Fruit fly (Drosophila melanogaster) whole organism, embryonic: ENCODE results near the gene dnc.

Experiments
- Asciz ChIP-seq: fragments of 200-800 bp; sonication (Bioruptor generic); optimal IDR thresholded peaks from 2 replicates; lab custom pipeline; 2017; ENCODE audit warnings: missing biosample characterization, mild to moderate bottlenecking, missing genetic modification characterization, missing genetic modification reagents
- CG10959 ChIP-seq: fragments of 200-800 bp; sonication (Bioruptor generic); IDR thresholded peaks from 2 replicates; pipeline ENCODE4 v1.3.6; 2022; ENCODE audit warnings: missing biosample characterization, missing genetic modification characterization
- CG11085 ChIP-seq: fragments of 200-800 bp; sonication (Bioruptor generic); IDR thresholded peaks from 2 replicates; pipeline ENCODE4 v1.3.6; 2022; ENCODE audit warnings: missing biosample characterization, missing genetic modification characterization
- CG13775 ChIP-seq: fragments of 200-800 bp; sonication (Bioruptor generic); optimal IDR thresholded peaks from 3 replicates; lab custom pipeline; 2017; ENCODE audit warnings: missing biosample characterization, mild to moderate bottlenecking, missing genetic modification characterization
- CG14667 ChIP-seq: fragments of 200-800 bp; sonication (Bioruptor generic); IDR thresholded peaks from 2 replicates; pipeline ENCODE4 v1.3.6; 2022; ENCODE audit warnings: missing biosample characterization, missing genetic modification characterization
- CG17359 ChIP-seq: fragments of 200-800 bp; sonication (Bioruptor generic); optimal IDR thresholded peaks from 3 replicates; lab custom pipeline; 2018; ENCODE audit warnings: missing biosample characterization, mild to moderate bottlenecking, missing genetic modification characterization, moderate library complexity
- CG17802 ChIP-seq: fragments of 200-800 bp; sonication (Bioruptor generic); optimal IDR thresholded peaks from 2 replicates; lab custom pipeline; 2018; ENCODE audit warnings: missing biosample characterization, mild to moderate bottlenecking, missing genetic modification characterization, moderate library complexity
- CG30431 ChIP-seq: fragments of 200-800 bp; sonication (Bioruptor generic); optimal IDR thresholded peaks from 2 replicates; lab custom pipeline; 2017; ENCODE audit warnings: missing biosample characterization, missing genetic modification characterization
- CG31441 ChIP-seq: fragments of 200-800 bp; sonication (Bioruptor generic); IDR thresholded peaks from 2 replicates; pipeline ENCODE4 v1.3.6; 2022; ENCODE audit warnings: missing biosample characterization, missing genetic modification characterization
- CG42726 ChIP-seq: fragments of 200-800 bp; sonication (Bioruptor generic); IDR thresholded peaks from 2 replicates; pipeline ENCODE4 v1.3.6; 2022; ENCODE audit warnings: missing biosample characterization, missing genetic modification characterization; ENCODE audit not compliant: partially characterized antibody
- CG4707 ChIP-seq: fragments of 200-800 bp; sonication (Bioruptor generic); optimal IDR thresholded peaks from 2 replicates; lab custom pipeline; 2018; ENCODE audit warnings: missing biosample characterization, mild to moderate bottlenecking, missing genetic modification characterization, moderate library complexity
- CG4854 ChIP-seq: fragments of 200-800 bp; sonication (Bioruptor generic); optimal IDR thresholded peaks from 2 replicates; lab custom pipeline; 2016; ENCODE audit warnings: missing biosample characterization, missing genetic modification characterization, inconsistent platforms
- CG5245 ChIP-seq: fragments of 200-800 bp; sonication (Bioruptor generic); optimal IDR thresholded peaks from 3 replicates; lab custom pipeline; 2016; ENCODE audit warnings: missing biosample characterization, missing genetic modification characterization
- CG6175 ChIP-seq: fragments of 200-800 bp; sonication (Bioruptor generic); IDR thresholded peaks from 3 replicates; pipeline ENCODE4 v1.3.6; 2022; ENCODE audit warnings: missing biosample characterization, missing genetic modification characterization
- CG7928 ChIP-seq: fragments of 200-800 bp; sonication (Bioruptor generic); optimal IDR thresholded peaks from 2 replicates; lab custom pipeline; 2017; ENCODE audit warnings: missing biosample characterization, mild to moderate bottlenecking, missing genetic modification characterization
- CG7963 ChIP-seq: fragments of 200-800 bp; sonication (Bioruptor generic); IDR thresholded peaks from 3 replicates; pipeline ENCODE4 v1.3.6; 2022; ENCODE audit warnings: missing biosample characterization, missing genetic modification characterization; ENCODE audit not compliant: partially characterized antibody
- CG7987 ChIP-seq: fragments of 200-800 bp; sonication (Bioruptor generic); optimal IDR thresholded peaks from 2 replicates; lab custom pipeline; 2018; ENCODE audit warnings: missing biosample characterization, mild to moderate bottlenecking, missing genetic modification characterization, moderate library complexity
- CG9817 ChIP-seq: fragments of 200-800 bp; sonication (Bioruptor generic); optimal IDR thresholded peaks from 2 replicates; lab custom pipeline; 2018; ENCODE audit warnings: missing biosample characterization, mild to moderate bottlenecking, missing genetic modification characterization, moderate library complexity
- Dip3 ChIP-seq: fragments of 200-800 bp; sonication (Bioruptor generic); optimal IDR thresholded peaks from 3 replicates; lab custom pipeline; 2016; ENCODE audit warnings: missing biosample characterization, missing genetic modification characterization
- Dll ChIP-seq: fragments of 200-800 bp; sonication (Bioruptor generic); IDR thresholded peaks from 4 replicates; pipeline ENCODE4 v1.3.6; 2022; ENCODE audit warnings: missing biosample characterization, missing genetic modification characterization; ENCODE audit not compliant: partially characterized antibody
- Fer1 ChIP-seq: fragments of 200-800 bp; sonication (Bioruptor generic); optimal IDR thresholded peaks from 2 replicates; lab custom pipeline; 2017; ENCODE audit warnings: missing biosample characterization, mild to moderate bottlenecking, missing genetic modification characterization
- H15 ChIP-seq: fragments of 200-800 bp; sonication (Bioruptor generic); IDR thresholded peaks from 3 replicates; pipeline ENCODE4 v1.3.6; 2022; ENCODE audit warnings: missing biosample characterization, missing genetic modification characterization
- HLH3B ChIP-seq: fragments of 200-800 bp; sonication (Bioruptor generic); IDR thresholded peaks from 2 replicates; pipeline ENCODE4 v1.3.6; 2022; ENCODE audit warnings: missing biosample characterization, missing genetic modification characterization
- Hr39 ChIP-seq: fragments of >200 bp; optimal IDR thresholded peaks from 2 replicates; lab custom pipeline; 2017
- Hr51 ChIP-seq, 2 experiments: fragments of 200-800 bp; sonication (Bioruptor generic); optimal IDR thresholded peaks; 2 replicates in 1 of 2; 3 replicates in 1 of 2; lab custom pipeline; 2016 to 2018; ENCODE audit warnings: missing biosample characterization in 2 of 2, missing genetic modification characterization in 2 of 2, mild to moderate bottlenecking in 1 of 2, moderate library complexity in 1 of 2
- Mrtf ChIP-seq: fragments of 200-800 bp; sonication (Bioruptor generic); IDR thresholded peaks from 3 replicates; pipeline ENCODE4 v1.3.6; 2022; ENCODE audit warnings: missing biosample characterization, missing genetic modification characterization
- NFAT ChIP-seq: fragments of 200-800 bp; sonication (Bioruptor generic); IDR thresholded peaks from 2 replicates; pipeline ENCODE4 v1.3.6; 2022; ENCODE audit warnings: missing biosample characterization, missing genetic modification characterization
- Pdp1 ChIP-seq, 2 experiments: fragments of 200-800 bp; sonication (Bioruptor generic); optimal IDR thresholded peaks; 3 replicates each; lab custom pipeline; 2016; ENCODE audit warnings: missing biosample characterization in 2 of 2, missing genetic modification characterization in 2 of 2, mild to moderate bottlenecking in 1 of 2, moderate library complexity in 1 of 2
- Sin3A ChIP-seq: fragments of >200 bp; optimal IDR thresholded peaks from 2 replicates; lab custom pipeline; 2018
- Sox102F ChIP-seq: fragments of 200-800 bp; sonication (Bioruptor generic); optimal IDR thresholded peaks from 2 replicates; lab custom pipeline; 2018; ENCODE audit warnings: missing biosample characterization, mild to moderate bottlenecking, missing genetic modification characterization, moderate library complexity
- Vsx1 ChIP-seq: fragments of 200-800 bp; sonication (Bioruptor generic); optimal IDR thresholded peaks from 2 replicates; lab custom pipeline; 2017; ENCODE audit warnings: missing biosample characterization, mild to moderate bottlenecking, missing genetic modification characterization, missing genetic modification reagents
- ap ChIP-seq: fragments of 200-800 bp; sonication (Bioruptor generic); IDR thresholded peaks from 2 replicates; pipeline ENCODE4 v1.3.6; 2022; ENCODE audit warnings: missing biosample characterization, missing genetic modification characterization
- ara ChIP-seq: fragments of 200-800 bp; sonication (Bioruptor generic); IDR thresholded peaks from 2 replicates; pipeline ENCODE4 v1.3.6; 2022; ENCODE audit warnings: missing biosample characterization, missing genetic modification characterization
- bigmax ChIP-seq: fragments of 200-800 bp; sonication (Bioruptor generic); optimal IDR thresholded peaks from 2 replicates; lab custom pipeline; 2018; ENCODE audit warnings: missing biosample characterization, mild to moderate bottlenecking, missing genetic modification characterization
- bsh ChIP-seq, 2 experiments: fragments of 200-800 bp; sonication (Bioruptor generic); optimal IDR thresholded peaks; 2 replicates each; lab custom pipeline; 2017 to 2018; ENCODE audit warnings: mild to moderate bottlenecking in 2 of 2, missing biosample characterization in 2 of 2, missing genetic modification characterization in 2 of 2, moderate library complexity in 1 of 2
- cas ChIP-seq: fragments of 200-800 bp; sonication (Bioruptor generic); IDR thresholded peaks from 2 replicates; pipeline ENCODE4 v1.3.6; 2022; ENCODE audit warnings: missing biosample characterization, missing genetic modification characterization
- caup ChIP-seq: fragments of 200-800 bp; sonication (Bioruptor generic); optimal IDR thresholded peaks from 3 replicates; lab custom pipeline; 2017; ENCODE audit warnings: missing biosample characterization, mild to moderate bottlenecking, missing genetic modification characterization, moderate library complexity; ENCODE audit not compliant: severe bottlenecking
- danr ChIP-seq: fragments of 200-800 bp; sonication (Bioruptor generic); IDR thresholded peaks from 2 replicates; pipeline ENCODE4 v1.3.6; 2022; ENCODE audit warnings: missing biosample characterization, missing genetic modification characterization
- dysf ChIP-seq: fragments of 200-800 bp; sonication (Bioruptor generic); IDR thresholded peaks from 3 replicates; pipeline ENCODE4 v1.3.6; 2022; ENCODE audit warnings: missing biosample characterization, missing genetic modification characterization
- gcm ChIP-seq: fragments of 200-800 bp; sonication (Bioruptor generic); optimal IDR thresholded peaks from 2 replicates; lab custom pipeline; 2019; ENCODE audit warnings: missing biosample characterization, mild to moderate bottlenecking, missing genetic modification characterization, moderate library complexity
- gt ChIP-seq: fragments of 200-800 bp; sonication (Bioruptor generic); IDR thresholded peaks from 2 replicates; pipeline ENCODE4 v1.3.6; 2022; ENCODE audit warnings: missing biosample characterization, missing genetic modification characterization
- ham ChIP-seq: fragments of 200-800 bp; sonication (Bioruptor generic); IDR thresholded peaks from 2 replicates; pipeline ENCODE4 v1.3.6; 2022; ENCODE audit warnings: missing biosample characterization, missing genetic modification characterization
- ind ChIP-seq: fragments of 200-800 bp; sonication (Bioruptor generic); optimal IDR thresholded peaks from 3 replicates; lab custom pipeline; 2016; ENCODE audit warnings: missing biosample characterization, missing genetic modification characterization
- ken ChIP-seq: fragments of 200-800 bp; sonication (Bioruptor generic); IDR thresholded peaks from 3 replicates; pipeline ENCODE4 v1.3.6; 2022; ENCODE audit warnings: missing biosample characterization, missing genetic modification characterization
- mld ChIP-seq: fragments of 200-800 bp; sonication (Bioruptor generic); IDR thresholded peaks from 3 replicates; pipeline ENCODE4 v1.3.6; 2022; ENCODE audit warnings: missing biosample characterization, missing genetic modification characterization; ENCODE audit not compliant: partially characterized antibody
- pan ChIP-seq, 4 experiments: fragments of >200 bp in 3 of 4; fragments of 200-800 bp in 1 of 4; sonication (Bioruptor generic) in 1 of 4; optimal IDR thresholded peaks in 3 of 4; IDR thresholded peaks in 1 of 4; 2 replicates each; pipeline versions ENCODE4 v1.3.6 to Lab custom; 2017 to 2022; ENCODE audit warnings: missing biosample characterization in 2 of 4, missing genetic modification characterization in 2 of 4, mixed read lengths in 1 of 4
- pzg ChIP-seq: fragments of 200-800 bp; sonication (Bioruptor generic); optimal IDR thresholded peaks from 3 replicates; lab custom pipeline; 2018; ENCODE audit warnings: missing biosample characterization, mild to moderate bottlenecking, missing genetic modification characterization, moderate library complexity
- tll ChIP-seq, 2 experiments: fragments of 200-800 bp in 1 of 2; fragments of >200 bp in 1 of 2; sonication (Bioruptor generic) in 1 of 2; optimal IDR thresholded peaks; 2 replicates each; lab custom pipeline; 2017 to 2019; ENCODE audit warnings: missing biosample characterization in 2 of 2, missing genetic modification characterization in 2 of 2, mild to moderate bottlenecking in 1 of 2, moderate library complexity in 1 of 2
- tna ChIP-seq: fragments of 200-800 bp; sonication (Bioruptor generic); IDR thresholded peaks from 2 replicates; pipeline ENCODE4 v1.3.6; 2022; ENCODE audit warnings: missing biosample characterization, missing genetic modification characterization; ENCODE audit not compliant: partially characterized antibody
- zf30C ChIP-seq: fragments of 200-800 bp; sonication (Bioruptor generic); optimal IDR thresholded peaks from 3 replicates; lab custom pipeline; 2018; ENCODE audit warnings: missing biosample characterization, mild to moderate bottlenecking, missing genetic modification characterization

Gene dnc

DNA sequence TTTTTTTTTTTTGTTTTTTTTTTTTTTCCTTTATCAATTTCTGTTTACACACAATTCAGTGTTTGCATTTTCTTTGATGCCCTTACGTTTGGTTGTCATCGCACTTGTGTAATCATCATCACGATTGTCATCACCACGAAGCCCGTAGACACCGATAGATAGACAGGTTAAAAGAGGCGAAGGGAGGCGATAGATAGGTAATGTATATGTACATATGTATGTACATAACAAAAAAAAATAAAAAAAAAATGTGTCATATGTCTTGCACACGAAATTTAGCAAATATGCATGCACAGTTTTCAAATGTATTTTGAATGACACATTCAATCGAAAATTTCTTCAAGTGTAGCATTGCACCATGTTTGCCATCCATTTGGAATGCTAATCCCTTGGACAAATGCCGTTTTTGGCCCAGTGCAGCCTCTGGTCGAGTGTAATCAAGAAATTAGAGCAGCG is 181.5 kb downstream of the dnc start (continued):
- TF ChIP-seq CG11085: no peak
- no peak; the same call in 2 of the 3 replicates for TF ChIP-seq dysf (GFP tag; lab: Robert Waterston, UW)
- peak; percentile 39 for TF ChIP-seq gcm
- TF ChIP-seq Hr51 (GFP tag; optimal IDR thresholded peaks at IDR 0.05; lab: Kevin White, UChicago): peak in 1 of 2 experiments; percentile 44
- TF ChIP-seq Hr39 (lab: Kevin White, UChicago): no peak
- TF ChIP-seq CG9817 (tag; lab: Kevin White, UChicago): no peak
- no peak for TF ChIP-seq tll (GFP tag; optimal IDR thresholded peaks at IDR 0.05; lab: Kevin White, UChicago)
- TF ChIP-seq ara (GFP tag; lab: Robert Waterston, UW): peak; percentile 49
- TF ChIP-seq tna (GFP tag; lab: Robert Waterston, UW): no peak
- TF ChIP-seq Asciz (GFP tag; lab: Kevin White, UChicago): peak; percentile 40
- TF ChIP-seq CG7987: peak; percentile 72
- TF ChIP-seq caup: peak; percentile 39
- no peak for TF ChIP-seq CG4854 (GFP tag; lab: Kevin White, UChicago)
- TF ChIP-seq ap (GFP tag; lab: Robert Waterston, UW): no peak
- TF ChIP-seq CG7928 (GFP tag; lab: Kevin White, UChicago): no peak
- TF ChIP-seq ind (GFP tag; lab: Kevin White, UChicago): peak; percentile 2
- TF ChIP-seq bsh (GFP tag; optimal IDR thresholded peaks at IDR 0.05; lab: Kevin White, UChicago): peak in 1 of 2 experiments; percentile 61
- TF ChIP-seq CG17359: peak; percentile 89
- peak; percentile 10 for TF ChIP-seq bigmax (GFP tag; lab: Kevin White, UChicago)
- no peak for TF ChIP-seq pan (optimal IDR thresholded peaks at IDR 0.05; lab: Kevin White, UChicago)
- peak in 1 of 2 experiments; percentile 17 for TF ChIP-seq pan (GFP tag; optimal IDR thresholded peaks at IDR 0.05 in 1 of 2, IDR thresholded peaks at IDR 0.05 in 1 of 2)
- TF ChIP-seq NFAT (GFP tag; lab: Robert Waterston, UW): no peak
- no peak; the same call in 1 of the 2 replicates for TF ChIP-seq HLH3B (GFP tag; lab: Robert Waterston, UW)
- no peak for TF ChIP-seq CG6175 (GFP tag; lab: Robert Waterston, UW)
- no peak for TF ChIP-seq ken
- no peak for TF ChIP-seq CG42726 (GFP tag; lab: Robert Waterston, UW)
- TF ChIP-seq Sin3A (lab: Kevin White, UChicago): no peak
- TF ChIP-seq CG31441 (GFP tag; lab: Robert Waterston, UW): peak; percentile 60
- TF ChIP-seq zf30C (GFP tag; lab: Kevin White, UChicago): peak; percentile 51
- peak; percentile 28 for TF ChIP-seq CG4707
- peak; percentile 60 for TF ChIP-seq Sox102F (GFP tag; lab: Kevin White, UChicago)
- no peak for TF ChIP-seq cas
- no peak for TF ChIP-seq CG30431 (GFP tag; lab: Kevin White, UChicago)
- peak; percentile 1 for TF ChIP-seq Fer1 (GFP tag; lab: Kevin White, UChicago)
- no peak for TF ChIP-seq CG7963 (GFP tag; lab: Robert Waterston, UW)
- no peak for TF ChIP-seq Dll
- no peak for TF ChIP-seq gt (GFP tag; lab: Robert Waterston, UW)
- TF ChIP-seq Mrtf (GFP tag; lab: Robert Waterston, UW): no peak
- no peak for TF ChIP-seq pzg (GFP tag; lab: Kevin White, UChicago)
- no peak for TF ChIP-seq CG14667 (GFP tag; lab: Robert Waterston, UW)
- TF ChIP-seq Dip3 (GFP tag; lab: Kevin White, UChicago): no peak
- TF ChIP-seq mld (GFP tag; lab: Robert Waterston, UW): no peak
- peak; percentile 47 for TF ChIP-seq Vsx1 (GFP tag; lab: Kevin White, UChicago)
- TF ChIP-seq Pdp1 (GFP tag; optimal IDR thresholded peaks at IDR 0.05; lab: Kevin White, UChicago): peak in 1 of 2 experiments; percentile 77
- no peak for TF ChIP-seq CG10959 (GFP tag; lab: Robert Waterston, UW)
- 0 out of 3 replicates have a peak, but pooled peaks have one; percentile 40 for TF ChIP-seq H15
- peak; percentile 26 for TF ChIP-seq CG13775 (GFP tag; lab: Kevin White, UChicago)
- no peak for TF ChIP-seq danr (GFP tag; lab: Robert Waterston, UW)
- no peak for TF ChIP-seq ham
- no peak for TF ChIP-seq CG17802 (tag; lab: Kevin White, UChicago)
- TF ChIP-seq CG5245 (GFP tag; lab: Kevin White, UChicago): no peak
